Fruit fly (Drosophila melanogaster) whole organism, embryonic: ENCODE measurements around the gene CG11893.

ENCODE experiments used
- C15 ChIP-seq: fragments of 200-800 bp; sonication (Bioruptor generic); IDR thresholded peaks from 3 replicates; pipeline ENCODE4 v1.3.6; 2022; ENCODE audit warnings: missing biosample characterization, missing genetic modification characterization
- CG11504 ChIP-seq: fragments of 200-800 bp; sonication (Bioruptor generic); optimal IDR thresholded peaks from 3 replicates; lab custom pipeline; 2019; ENCODE audit warnings: missing biosample characterization, mild to moderate bottlenecking, missing genetic modification characterization, moderate library complexity
- CG1233 ChIP-seq: fragments of 200-800 bp; sonication (Bioruptor generic); optimal IDR thresholded peaks from 4 replicates; lab custom pipeline; 2018; ENCODE audit warnings: missing biosample characterization, mild to moderate bottlenecking, missing genetic modification characterization
- CG12769 ChIP-seq: fragments of 200-800 bp; sonication (Bioruptor generic); optimal IDR thresholded peaks from 2 replicates; lab custom pipeline; 2019; ENCODE audit warnings: missing biosample characterization, mild to moderate bottlenecking, missing genetic modification characterization, moderate library complexity
- CG13624 ChIP-seq: fragments of 200-800 bp; sonication (Bioruptor generic); optimal IDR thresholded peaks from 2 replicates; lab custom pipeline; 2016; ENCODE audit warnings: missing biosample characterization, missing genetic modification characterization
- CG14710 ChIP-seq: fragments of 200-800 bp; sonication (Bioruptor generic); optimal IDR thresholded peaks from 3 replicates; lab custom pipeline; 2019; ENCODE audit warnings: missing biosample characterization, mild to moderate bottlenecking, missing genetic modification characterization, moderate library complexity
- CG14860 ChIP-seq: fragments of 200-800 bp; sonication (Bioruptor generic); IDR thresholded peaks from 3 replicates; pipeline ENCODE4 v1.3.6; 2022; ENCODE audit warnings: missing biosample characterization, missing genetic modification characterization; ENCODE audit not compliant: partially characterized antibody
- CG14965 ChIP-seq: fragments of 200-800 bp; sonication (Bioruptor generic); optimal IDR thresholded peaks from 2 replicates; lab custom pipeline; 2016; ENCODE audit warnings: missing biosample characterization, missing genetic modification characterization, borderline replicate concordance
- CG17829 ChIP-seq: fragments of 200-800 bp; optimal IDR thresholded peaks from 2 replicates; lab custom pipeline; 2019; ENCODE audit warnings: missing biosample characterization, mild to moderate bottlenecking, missing genetic modification characterization, moderate library complexity
- CG17912 ChIP-seq: fragments of 200-800 bp; sonication (Bioruptor generic); optimal IDR thresholded peaks from 2 replicates; lab custom pipeline; 2018; ENCODE audit warnings: missing biosample characterization, mild to moderate bottlenecking, missing genetic modification characterization
- CG1792 ChIP-seq: fragments of 200-800 bp; sonication (Bioruptor generic); optimal IDR thresholded peaks from 2 replicates; lab custom pipeline; 2016; ENCODE audit warnings: missing biosample characterization, missing genetic modification characterization
- CG18476 ChIP-seq: fragments of 200-800 bp; sonication (Bioruptor generic); optimal IDR thresholded peaks from 2 replicates; lab custom pipeline; 2016; ENCODE audit warnings: missing biosample characterization, mild to moderate bottlenecking, missing genetic modification characterization
- CG2120 ChIP-seq: fragments of 200-800 bp; sonication (Bioruptor generic); optimal IDR thresholded peaks from 3 replicates; lab custom pipeline; 2016; ENCODE audit warnings: missing biosample characterization, missing genetic modification characterization
- CG3163 ChIP-seq: fragments of 200-800 bp; sonication (Bioruptor generic); optimal IDR thresholded peaks from 3 replicates; lab custom pipeline; 2016; ENCODE audit warnings: missing biosample characterization, missing genetic modification characterization
- CG4282 ChIP-seq: fragments of 200-800 bp; sonication (Bioruptor generic); optimal IDR thresholded peaks from 2 replicates; lab custom pipeline; 2016; ENCODE audit warnings: missing biosample characterization, missing genetic modification characterization
- CG6254 ChIP-seq: fragments of 200-800 bp; sonication (Bioruptor generic); optimal IDR thresholded peaks from 3 replicates; lab custom pipeline; 2017; ENCODE audit warnings: mild to moderate bottlenecking, missing biosample characterization, missing genetic modification reagents, missing genetic modification characterization
- CG7839 ChIP-seq: fragments of 200-800 bp; sonication (Bioruptor generic); optimal IDR thresholded peaks from 3 replicates; lab custom pipeline; 2018; ENCODE audit warnings: missing biosample characterization, mild to moderate bottlenecking, missing genetic modification characterization, moderate library complexity
- CG8359 ChIP-seq: fragments of 200-800 bp; sonication (Bioruptor generic); optimal IDR thresholded peaks from 2 replicates; lab custom pipeline; 2017; ENCODE audit warnings: missing biosample characterization, mild to moderate bottlenecking, missing genetic modification characterization, borderline replicate concordance
- CoRest ChIP-seq: fragments of 200-800 bp; sonication (Bioruptor generic); optimal IDR thresholded peaks from 3 replicates; lab custom pipeline; 2018; ENCODE audit warnings: missing biosample characterization, mild to moderate bottlenecking, missing genetic modification characterization, moderate library complexity
- Gug ChIP-seq: fragments of 200-800 bp; sonication (Bioruptor generic); IDR thresholded peaks from 4 replicates; pipeline ENCODE4 v1.3.6; 2022; ENCODE audit warnings: missing biosample characterization, missing genetic modification characterization
- HHEX ChIP-seq: fragments of 200-800 bp; sonication (Bioruptor generic); optimal IDR thresholded peaks from 3 replicates; lab custom pipeline; 2017; ENCODE audit warnings: missing biosample characterization, mild to moderate bottlenecking, missing genetic modification characterization, missing genetic modification reagents
- HmgZ ChIP-seq: fragments of 200-800 bp; sonication (Bioruptor generic); optimal IDR thresholded peaks from 2 replicates; lab custom pipeline; 2018; ENCODE audit warnings: missing biosample characterization, mild to moderate bottlenecking, missing genetic modification characterization
- Lim3 ChIP-seq: fragments of 200-800 bp; sonication (Bioruptor generic); IDR thresholded peaks from 2 replicates; pipeline ENCODE4 v1.3.6; 2022; ENCODE audit warnings: missing biosample characterization, missing genetic modification characterization
- Mes4 ChIP-seq: fragments of 200-800 bp; sonication (Bioruptor generic); optimal IDR thresholded peaks from 2 replicates; lab custom pipeline; 2016; ENCODE audit warnings: missing biosample characterization, missing genetic modification characterization
- NC2α ChIP-seq: fragments of 200-800 bp; sonication (Bioruptor generic); optimal IDR thresholded peaks from 2 replicates; lab custom pipeline; 2016; ENCODE audit warnings: missing biosample characterization, missing genetic modification characterization
- Nf-YB ChIP-seq: fragments of 200-800 bp; sonication (Bioruptor generic); optimal IDR thresholded peaks from 3 replicates; lab custom pipeline; 2019; ENCODE audit warnings: missing biosample characterization, mild to moderate bottlenecking, missing genetic modification characterization, moderate library complexity
- Rfx ChIP-seq: fragments of 200-800 bp; sonication (Bioruptor generic); IDR thresholded peaks from 2 replicates; pipeline ENCODE4 v1.3.6; 2022; ENCODE audit warnings: missing biosample characterization, missing genetic modification characterization
- Rx ChIP-seq: fragments of 200-800 bp; sonication (Bioruptor generic); IDR thresholded peaks from 2 replicates; pipeline ENCODE4 v1.3.6; 2022; ENCODE audit warnings: missing biosample characterization, missing genetic modification characterization
- Side ChIP-seq: fragments of 200-800 bp; sonication (Bioruptor generic); optimal IDR thresholded peaks from 2 replicates; lab custom pipeline; 2016; ENCODE audit warnings: missing biosample characterization, missing genetic modification characterization
- Taf1 ChIP-seq: fragments of 200-800 bp; sonication (Bioruptor generic); IDR thresholded peaks from 2 replicates; pipeline ENCODE4 v1.3.6; 2022; ENCODE audit warnings: missing biosample characterization, missing genetic modification characterization
- Tbp ChIP-seq: fragments of >200 bp; optimal IDR thresholded peaks from 2 replicates; lab custom pipeline; 2018; ENCODE audit warnings: missing biosample characterization, missing genetic modification characterization
- YL-1 ChIP-seq: fragments of 200-800 bp; sonication (Bioruptor generic); optimal IDR thresholded peaks from 3 replicates; lab custom pipeline; 2017; ENCODE audit warnings: missing biosample characterization, mild to moderate bottlenecking, missing genetic modification characterization
- ase ChIP-seq: fragments of 200-800 bp; sonication (Bioruptor generic); IDR thresholded peaks from 3 replicates; pipeline ENCODE4 v1.3.6; 2022; ENCODE audit warnings: missing biosample characterization, missing genetic modification characterization
- ato ChIP-seq: fragments of 200-800 bp; sonication (Bioruptor generic); IDR thresholded peaks from 2 replicates; pipeline ENCODE4 v1.3.6; 2022; ENCODE audit warnings: missing biosample characterization, missing genetic modification characterization; ENCODE audit not compliant: partially characterized antibody
- chinmo ChIP-seq: fragments of 200-800 bp; sonication (Bioruptor generic); IDR thresholded peaks from 4 replicates; pipeline ENCODE4 v1.3.6; 2022; ENCODE audit warnings: missing biosample characterization, missing genetic modification characterization; ENCODE audit not compliant: partially characterized antibody
- crc ChIP-seq: fragments of 200-800 bp; sonication (Bioruptor generic); optimal IDR thresholded peaks from 2 replicates; lab custom pipeline; 2016; ENCODE audit warnings: missing biosample characterization, missing genetic modification characterization
- danr ChIP-seq: fragments of 200-800 bp; sonication (Bioruptor generic); IDR thresholded peaks from 2 replicates; pipeline ENCODE4 v1.3.6; 2022; ENCODE audit warnings: missing biosample characterization, missing genetic modification characterization
- dmrt99B ChIP-seq: fragments of 200-800 bp; sonication (Bioruptor generic); optimal IDR thresholded peaks from 2 replicates; lab custom pipeline; 2018; ENCODE audit warnings: missing biosample characterization, mild to moderate bottlenecking, missing genetic modification characterization, moderate library complexity
- her ChIP-seq: fragments of 200-800 bp; sonication (Bioruptor generic); optimal IDR thresholded peaks from 2 replicates; lab custom pipeline; 2016; ENCODE audit warnings: missing biosample characterization, missing genetic modification characterization
- jing ChIP-seq: fragments of 200-800 bp; sonication (Bioruptor generic); optimal IDR thresholded peaks from 2 replicates; lab custom pipeline; 2018; ENCODE audit warnings: missing biosample characterization, mild to moderate bottlenecking, missing genetic modification characterization
- lola ChIP-seq, 3 experiments: fragments of >200 bp in 2 of 3; fragments of 200-800 bp in 1 of 3; sonication (Bioruptor generic) in 1 of 3; optimal IDR thresholded peaks; 2 replicates each; lab custom pipeline; 2017 to 2019; ENCODE audit warnings: missing biosample characterization in 3 of 3, missing genetic modification characterization in 3 of 3, mild to moderate bottlenecking in 1 of 3, moderate library complexity in 1 of 3
- mirr ChIP-seq: fragments of 200-800 bp; sonication (Bioruptor generic); optimal IDR thresholded peaks from 3 replicates; lab custom pipeline; 2018; ENCODE audit warnings: missing biosample characterization, mild to moderate bottlenecking, missing genetic modification characterization
- nom ChIP-seq: fragments of 200-800 bp; sonication (Bioruptor generic); optimal IDR thresholded peaks from 2 replicates; lab custom pipeline; 2017; ENCODE audit warnings: missing biosample characterization, missing genetic modification characterization, mild to moderate bottlenecking, moderate library complexity, missing genetic modification reagents
- otp ChIP-seq: fragments of 200-800 bp; sonication (Bioruptor generic); IDR thresholded peaks from 3 replicates; pipeline ENCODE4, ENCODE4 v1.3.6; 2022; ENCODE audit warnings: missing biosample characterization, missing genetic modification characterization
- seq ChIP-seq: fragments of 200-800 bp; sonication (Bioruptor generic); IDR thresholded peaks from 2 replicates; pipeline ENCODE4 v1.3.6; 2022; ENCODE audit warnings: missing biosample characterization, missing genetic modification characterization
- sima ChIP-seq: fragments of 200-800 bp; sonication (Bioruptor generic); optimal IDR thresholded peaks from 2 replicates; lab custom pipeline; 2016; ENCODE audit warnings: missing biosample characterization, missing genetic modification characterization
- sug ChIP-seq: fragments of 200-800 bp; optimal IDR thresholded peaks from 2 replicates; lab custom pipeline; 2019; ENCODE audit warnings: missing biosample characterization, mild to moderate bottlenecking, missing genetic modification characterization, moderate library complexity
- tap ChIP-seq: fragments of 200-800 bp; optimal IDR thresholded peaks from 3 replicates; lab custom pipeline; 2019; ENCODE audit warnings: missing biosample characterization, mild to moderate bottlenecking, missing genetic modification characterization, moderate library complexity
- tgo ChIP-seq: fragments of 200-800 bp; sonication (Bioruptor generic); IDR thresholded peaks from 3 replicates; pipeline ENCODE4 v1.3.6; 2022; ENCODE audit warnings: missing biosample characterization, missing genetic modification characterization
- toy ChIP-seq: fragments of 200-800 bp; sonication (Bioruptor generic); IDR thresholded peaks from 2 replicates; pipeline ENCODE4 v1.3.6; 2022; ENCODE audit warnings: missing biosample characterization, missing genetic modification characterization

Gene CG11893

DNA sequence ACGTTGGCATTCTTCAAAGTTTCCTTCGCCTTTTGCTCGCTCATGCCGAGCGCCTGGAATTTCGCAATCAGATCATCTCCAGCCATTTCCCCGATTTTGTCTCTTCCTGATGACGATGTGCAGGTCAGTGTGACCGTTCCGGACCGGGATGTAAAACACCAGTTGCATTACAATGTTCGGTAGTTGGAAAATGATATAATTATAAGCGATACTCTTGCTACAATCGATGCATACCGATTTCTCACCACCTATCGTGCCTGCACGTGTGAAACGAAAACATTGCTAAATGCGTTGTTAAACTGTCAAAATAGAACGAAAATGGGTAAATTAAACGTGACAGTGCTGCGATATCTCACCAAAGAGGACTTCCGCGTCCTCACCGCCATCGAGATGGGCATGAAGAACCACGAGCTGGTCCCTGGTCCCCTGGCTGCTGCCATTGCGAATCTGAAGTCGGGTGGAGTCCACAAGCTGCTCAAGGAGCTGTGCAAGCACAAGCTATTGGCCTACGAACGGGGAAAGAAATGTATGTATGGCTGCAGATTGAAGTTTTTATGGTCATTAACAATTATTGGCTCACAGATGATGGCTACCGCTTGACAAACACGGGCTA is 24.0 kb upstream of the CG11893 start, which contains the start of the genes GlnRS and RIOK2 (continued):
- TF ChIP-seq CG14965 (GFP tag; lab: Kevin White, UChicago) (no peak), ase (GFP tag; lab: Robert Waterston, UW) (no peak), crc (GFP tag; lab: Kevin White, UChicago) (no peak), Tbp (GFP tag; lab: Kevin White, UChicago) (peak; percentile 12), CG6254 (no peak), CG13624 (GFP tag; lab: Kevin White, UChicago) (peak; percentile 75), Rfx (GFP tag; lab: Robert Waterston, UW) (peak; percentile 52), CG11504 (no peak), mirr (GFP tag; lab: Kevin White, UChicago) (peak; percentile 6), nom (GFP tag; lab: Kevin White, UChicago) (no peak), seq (no peak), CG4282 (GFP tag; lab: Kevin White, UChicago) (no peak), Rx (GFP tag; lab: Robert Waterston, UW) (no peak), YL-1 (GFP tag; lab: Kevin White, UChicago) (peak; percentile 98), Lim3 (GFP tag; lab: Robert Waterston, UW) (no peak), CG7839 (tag; lab: Kevin White, UChicago) (no peak), her (GFP tag; lab: Kevin White, UChicago) (no peak), CG14860 (peak; percentile 85), tgo (GFP tag; lab: Robert Waterston, UW) (no peak), otp (GFP tag; lab: Robert Waterston, UW) (no peak), sima (GFP tag; lab: Kevin White, UChicago) (no peak), NC2α (GFP tag; lab: Kevin White, UChicago) (no peak), CG1792 (no peak), ato (GFP tag; lab: Robert Waterston, UW) (peak; percentile 90), CG14710 (tag; lab: Kevin White, UChicago) (no peak), HmgZ (tag; lab: Kevin White, UChicago) (peak; percentile 86), sug (tag; lab: Kevin White, UChicago) (peak; percentile 56), HHEX (GFP tag; lab: Kevin White, UChicago) (no peak), Mes4 (no peak), tap (tag; lab: Kevin White, UChicago) (no peak), CG17912 (GFP tag; lab: Kevin White, UChicago) (peak; percentile 54), CoRest (tag; lab: Kevin White, UChicago) (no peak), jing (GFP tag; lab: Kevin White, UChicago) (no peak), Gug (no peak), toy (no peak), CG18476 (GFP tag; lab: Kevin White, UChicago) (no peak), Taf1 (GFP tag; lab: Robert Waterston, UW) (no peak), CG12769 (tag; lab: Kevin White, UChicago) (no peak), lola (GFP tag; optimal IDR thresholded peaks at IDR 0.05; lab: Kevin White, UChicago) (peak in 1 of 3 experiments; percentile 100), danr (GFP tag; lab: Robert Waterston, UW) (no peak), C15 (GFP tag; lab: Robert Waterston, UW) (no peak), CG2120 (peak; percentile 2), Nf-YB (GFP tag; lab: Kevin White, UChicago) (no peak), CG8359 (no peak), CG17829 (tag; lab: Kevin White, UChicago) (peak; percentile 59), CG3163 (no peak), CG1233 (GFP tag; lab: Kevin White, UChicago) (no peak), dmrt99B (tag; lab: Kevin White, UChicago) (no peak), chinmo (GFP tag; lab: Robert Waterston, UW) (peak; percentile 100), Side (GFP tag; lab: Kevin White, UChicago) (peak; percentile 34)
